Fruit fly (Drosophila melanogaster): Measurements from ENCODE around the gene CG33298.

The CG33298 gene

dm6 chr2L:9490788-9491187 is 4.5 kb upstream of the CG33298 start:
- TF ChIP-seq foxo (GFP tag; optimal IDR thresholded peaks at IDR 0.05), result no peak
- no peak for TF ChIP-seq CrebA (GFP tag; optimal IDR thresholded peaks at IDR 0.05; ENCODE audit: borderline replicate concordance)
- peak; percentile 95 for TF ChIP-seq Hr83 (GFP tag; optimal IDR thresholded peaks at IDR 0.05; ENCODE audit: poor library complexity, severe bottlenecking)
- TF ChIP-seq usp (GFP tag; optimal IDR thresholded peaks at IDR 0.05), result no peak
- TF ChIP-seq dl (GFP tag; optimal IDR thresholded peaks at IDR 0.05; ENCODE audit: insufficient read depth in 1 of 2, partially characterized antibody in 2 of 2), result peak; percentile 30 to 57
- peak; percentile 49 for TF ChIP-seq ey (GFP tag; optimal IDR thresholded peaks at IDR 0.05)
- TF ChIP-seq Sp1 (GFP tag; optimal IDR thresholded peaks at IDR 0.05), result peak; percentile 82
- TF ChIP-seq sage (GFP tag; optimal IDR thresholded peaks at IDR 0.05), result peak; percentile 52
- TF ChIP-seq dmrt93B (GFP tag; optimal IDR thresholded peaks at IDR 0.05), result peak; percentile 92
- no peak for TF ChIP-seq OdsH (GFP tag; optimal IDR thresholded peaks at IDR 0.05)
- peak; percentile 62 for TF ChIP-seq CG32264 (GFP tag; optimal IDR thresholded peaks at IDR 0.05)
- TF ChIP-seq Mio (GFP tag; optimal IDR thresholded peaks at IDR 0.05), result no peak
- no peak for TF ChIP-seq jim (GFP tag; optimal IDR thresholded peaks at IDR 0.05)
- TF ChIP-seq Dif (GFP tag; optimal IDR thresholded peaks at IDR 0.05; ENCODE audit: partially characterized antibody), result peak; percentile 58
- TF ChIP-seq dsf (GFP tag; optimal IDR thresholded peaks at IDR 0.05; ENCODE audit: borderline replicate concordance), result no peak
- TF ChIP-seq GATAd (GFP tag; optimal IDR thresholded peaks at IDR 0.05), result no peak
- peak; percentile 92 for TF ChIP-seq CG9705 (GFP tag; optimal IDR thresholded peaks at IDR 0.05)
- TF ChIP-seq HLH106 (tag; optimal IDR thresholded peaks at IDR 0.05), result peak; percentile 83
- no peak for TF ChIP-seq Myc (optimal IDR thresholded peaks at IDR 0.05)
- peak; percentile 66 for TF ChIP-seq brk (GFP tag; optimal IDR thresholded peaks at IDR 0.05)
- TF ChIP-seq lola (GFP tag; optimal IDR thresholded peaks at IDR 0.05), result no peak
- no peak for TF ChIP-seq Hnf4 (GFP tag; optimal IDR thresholded peaks at IDR 0.05)
- TF ChIP-seq Rel (GFP tag; optimal IDR thresholded peaks at IDR 0.05), result no peak
- peak; percentile 68 for TF ChIP-seq Rel (tag; optimal IDR thresholded peaks at IDR 0.05)
- no peak for TF ChIP-seq rgr (GFP tag; optimal IDR thresholded peaks at IDR 0.05)
- TF ChIP-seq N (GFP tag; optimal IDR thresholded peaks at IDR 0.05), result no peak
- TF ChIP-seq Vsx2 (GFP tag; optimal IDR thresholded peaks at IDR 0.05; ENCODE audit: partially characterized antibody), result no peak
- TF ChIP-seq Abd-B (GFP tag; optimal IDR thresholded peaks at IDR 0.05), result no peak
- no peak for TF ChIP-seq woc (GFP tag; optimal IDR thresholded peaks at IDR 0.05)
- TF ChIP-seq br (GFP tag; optimal IDR thresholded peaks at IDR 0.05), result peak; percentile 19
- TF ChIP-seq h (GFP tag; optimal IDR thresholded peaks at IDR 0.05), result peak; percentile 86
- TF ChIP-seq Jra (GFP tag; optimal IDR thresholded peaks at IDR 0.05), result no peak
- TF ChIP-seq tai (GFP tag; optimal IDR thresholded peaks at IDR 0.05), result no peak
- no peak for TF ChIP-seq Hr78 (GFP tag; optimal IDR thresholded peaks at IDR 0.05)
- no peak for TF ChIP-seq sv (GFP tag; optimal IDR thresholded peaks at IDR 0.05)
- no peak for TF ChIP-seq Dfd (GFP tag; optimal IDR thresholded peaks at IDR 0.05)
- peak; percentile 50 for TF ChIP-seq psq (GFP tag; optimal IDR thresholded peaks at IDR 0.05)
- TF ChIP-seq fru (GFP tag; optimal IDR thresholded peaks at IDR 0.05), result peak; percentile 60
- no peak for TF ChIP-seq pan (optimal IDR thresholded peaks at IDR 0.05)

DNA sequence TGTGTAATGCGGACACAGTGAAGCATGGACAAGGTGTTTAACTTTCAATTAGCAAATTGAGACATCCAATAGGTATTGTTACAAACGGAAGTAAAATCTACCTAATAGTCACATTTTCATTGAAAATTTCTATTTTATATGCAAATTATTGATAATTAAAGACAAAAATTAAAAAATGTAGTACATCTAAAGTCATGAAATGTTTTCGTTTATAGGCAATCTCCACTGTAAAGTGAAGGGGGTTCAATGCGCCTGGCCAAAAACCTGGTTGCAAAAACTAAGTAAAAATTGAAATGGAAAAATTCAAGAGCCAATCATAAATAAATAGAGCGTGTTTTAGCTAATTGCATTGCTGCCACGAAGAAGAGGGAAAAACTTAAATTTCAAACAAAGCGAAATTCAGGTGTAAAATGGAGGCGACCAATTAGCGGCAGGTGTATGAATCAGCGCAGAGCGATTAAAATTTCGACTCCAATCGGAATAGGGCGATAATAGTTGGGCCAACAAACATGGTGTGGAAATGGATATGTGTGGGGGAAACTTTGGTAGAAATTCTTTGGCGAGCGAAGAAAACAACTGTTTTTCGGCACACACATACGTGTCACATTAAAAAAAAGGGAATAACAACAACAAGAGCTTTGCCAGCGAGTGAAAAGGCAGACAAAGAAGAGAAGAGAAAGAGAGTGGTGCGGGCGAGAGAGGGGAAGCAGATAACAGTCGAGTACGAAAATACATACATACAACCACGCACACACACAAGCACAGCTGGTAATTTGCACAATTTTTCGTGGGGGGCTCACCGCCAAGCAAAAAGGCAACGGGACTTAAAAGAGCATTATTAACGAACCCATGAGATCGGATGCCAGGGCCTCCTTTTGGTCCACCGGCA is 1.7 kb upstream of the CG33298 start:
- TF ChIP-seq CG32264 (GFP tag; optimal IDR thresholded peaks at IDR 0.05), result peak; percentile 11
- peak; percentile 71 for TF ChIP-seq h (GFP tag; optimal IDR thresholded peaks at IDR 0.05)
- TF ChIP-seq Jra (GFP tag; optimal IDR thresholded peaks at IDR 0.05), result no peak
- no peak for TF ChIP-seq Myc (optimal IDR thresholded peaks at IDR 0.05)
- no peak for TF ChIP-seq Hr78 (GFP tag; optimal IDR thresholded peaks at IDR 0.05)
- TF ChIP-seq brk (GFP tag; optimal IDR thresholded peaks at IDR 0.05), result peak; percentile 14
- TF ChIP-seq pan (optimal IDR thresholded peaks at IDR 0.05), result no peak
- no peak for TF ChIP-seq lola (GFP tag; optimal IDR thresholded peaks at IDR 0.05)
- TF ChIP-seq woc (GFP tag; optimal IDR thresholded peaks at IDR 0.05), result peak; percentile 47
- no peak for TF ChIP-seq Mio (GFP tag; optimal IDR thresholded peaks at IDR 0.05)
- TF ChIP-seq CG9705 (GFP tag; optimal IDR thresholded peaks at IDR 0.05), result peak; percentile 35
- TF ChIP-seq N (GFP tag; optimal IDR thresholded peaks at IDR 0.05), result peak; percentile 32
- peak; percentile 23 for TF ChIP-seq OdsH (GFP tag; optimal IDR thresholded peaks at IDR 0.05)
- peak in 1 of 2 experiments; percentile 59 for TF ChIP-seq foxo (GFP tag; optimal IDR thresholded peaks at IDR 0.05)
- TF ChIP-seq Hnf4 (GFP tag; optimal IDR thresholded peaks at IDR 0.05), result no peak
- no peak for TF ChIP-seq br (GFP tag; optimal IDR thresholded peaks at IDR 0.05)
- TF ChIP-seq sv (GFP tag; optimal IDR thresholded peaks at IDR 0.05), result no peak
- no peak for TF ChIP-seq usp (GFP tag; optimal IDR thresholded peaks at IDR 0.05)
- peak; percentile 16 for TF ChIP-seq dmrt93B (GFP tag; optimal IDR thresholded peaks at IDR 0.05)
- peak; percentile 10 for TF ChIP-seq sage (GFP tag; optimal IDR thresholded peaks at IDR 0.05)
- no peak for TF ChIP-seq Dfd (GFP tag; optimal IDR thresholded peaks at IDR 0.05)
- peak; percentile 16 for TF ChIP-seq rgr (GFP tag; optimal IDR thresholded peaks at IDR 0.05)
- TF ChIP-seq Rel (GFP tag; optimal IDR thresholded peaks at IDR 0.05), result no peak
- peak; percentile 78 for TF ChIP-seq Rel (tag; optimal IDR thresholded peaks at IDR 0.05)
- no peak for TF ChIP-seq tai (GFP tag; optimal IDR thresholded peaks at IDR 0.05)
- peak; percentile 19 for TF ChIP-seq Hr83 (GFP tag; optimal IDR thresholded peaks at IDR 0.05; ENCODE audit: poor library complexity, severe bottlenecking)
- TF ChIP-seq Dif (GFP tag; optimal IDR thresholded peaks at IDR 0.05; ENCODE audit: partially characterized antibody), result peak; percentile 63
- TF ChIP-seq GATAd (GFP tag; optimal IDR thresholded peaks at IDR 0.05), result no peak
- TF ChIP-seq fru (GFP tag; optimal IDR thresholded peaks at IDR 0.05), result peak; percentile 63
- TF ChIP-seq CrebA (GFP tag; optimal IDR thresholded peaks at IDR 0.05; ENCODE audit: borderline replicate concordance), result no peak
- TF ChIP-seq HLH106 (tag; optimal IDR thresholded peaks at IDR 0.05), result peak; percentile 73
- peak; percentile 60 for TF ChIP-seq jim (GFP tag; optimal IDR thresholded peaks at IDR 0.05)
- peak; percentile 53 for TF ChIP-seq Sp1 (GFP tag; optimal IDR thresholded peaks at IDR 0.05)
- peak; percentile 63 for TF ChIP-seq ey (GFP tag; optimal IDR thresholded peaks at IDR 0.05)
- peak; percentile 97 for TF ChIP-seq psq (GFP tag; optimal IDR thresholded peaks at IDR 0.05)
- TF ChIP-seq Abd-B (GFP tag; optimal IDR thresholded peaks at IDR 0.05), result no peak
- no peak for TF ChIP-seq Vsx2 (GFP tag; optimal IDR thresholded peaks at IDR 0.05; ENCODE audit: partially characterized antibody)
- no peak for TF ChIP-seq dsf (GFP tag; optimal IDR thresholded peaks at IDR 0.05; ENCODE audit: borderline replicate concordance)
- TF ChIP-seq dl (GFP tag; optimal IDR thresholded peaks at IDR 0.05; ENCODE audit: insufficient read depth in 1 of 2, partially characterized antibody in 2 of 2), result no peak
